Fruit fly (Drosophila melanogaster) whole organism, embryonic: Measurements from ENCODE around the gene red.

Experiments
- CG10321 ChIP-seq: fragments of 200-800 bp; sonication (Bioruptor generic); IDR thresholded peaks from 2 replicates; pipeline ENCODE4 v1.3.6; 2022; ENCODE audit warnings: missing biosample characterization, missing genetic modification characterization
- CG11085 ChIP-seq: fragments of 200-800 bp; sonication (Bioruptor generic); IDR thresholded peaks from 2 replicates; pipeline ENCODE4 v1.3.6; 2022; ENCODE audit warnings: missing biosample characterization, missing genetic modification characterization
- CG11723 ChIP-seq: fragments of 200-800 bp; sonication (Bioruptor generic); optimal IDR thresholded peaks from 2 replicates; lab custom pipeline; 2017; ENCODE audit warnings: missing biosample characterization, mild to moderate bottlenecking, missing genetic modification characterization
- CG12071 ChIP-seq: fragments of 200-800 bp; sonication (Bioruptor generic); optimal IDR thresholded peaks from 3 replicates; lab custom pipeline; 2018; ENCODE audit warnings: missing biosample characterization, mild to moderate bottlenecking, missing genetic modification characterization
- CG13624 ChIP-seq: fragments of 200-800 bp; sonication (Bioruptor generic); optimal IDR thresholded peaks from 2 replicates; lab custom pipeline; 2016; ENCODE audit warnings: missing biosample characterization, missing genetic modification characterization
- CG13894 ChIP-seq: fragments of 200-800 bp; sonication (Bioruptor generic); optimal IDR thresholded peaks from 3 replicates; lab custom pipeline; 2018; ENCODE audit warnings: missing biosample characterization, mild to moderate bottlenecking, missing genetic modification characterization, moderate library complexity
- CG14667 ChIP-seq: fragments of 200-800 bp; sonication (Bioruptor generic); IDR thresholded peaks from 2 replicates; pipeline ENCODE4 v1.3.6; 2022; ENCODE audit warnings: missing biosample characterization, missing genetic modification characterization
- CG15269 ChIP-seq: fragments of 200-800 bp; sonication (Bioruptor generic); optimal IDR thresholded peaks from 2 replicates; lab custom pipeline; 2018; ENCODE audit warnings: missing biosample characterization, mild to moderate bottlenecking, missing genetic modification characterization, moderate library complexity
- CG1602 ChIP-seq: fragments of 200-800 bp; sonication (Bioruptor generic); optimal IDR thresholded peaks from 3 replicates; lab custom pipeline; 2016; ENCODE audit warnings: missing biosample characterization, missing genetic modification characterization
- CG16863 ChIP-seq: fragments of 200-800 bp; sonication (Bioruptor generic); optimal IDR thresholded peaks from 3 replicates; lab custom pipeline; 2016; ENCODE audit warnings: missing biosample characterization, missing genetic modification characterization
- CG17186 ChIP-seq: fragments of 200-800 bp; sonication (Bioruptor generic); optimal IDR thresholded peaks from 3 replicates; lab custom pipeline; 2017; ENCODE audit warnings: missing biosample characterization, missing genetic modification reagents, missing genetic modification characterization
- CG1792 ChIP-seq: fragments of 200-800 bp; sonication (Bioruptor generic); optimal IDR thresholded peaks from 2 replicates; lab custom pipeline; 2016; ENCODE audit warnings: missing biosample characterization, missing genetic modification characterization
- CG18011 ChIP-seq: fragments of 200-800 bp; sonication (Bioruptor generic); optimal IDR thresholded peaks from 2 replicates; lab custom pipeline; 2017; ENCODE audit warnings: missing biosample characterization, missing genetic modification characterization, mild to moderate bottlenecking, moderate library complexity, missing genotype
- CG18764 ChIP-seq: fragments of 200-800 bp; sonication (Bioruptor generic); optimal IDR thresholded peaks from 3 replicates; lab custom pipeline; 2016; ENCODE audit warnings: missing biosample characterization, missing genetic modification characterization
- CG4282 ChIP-seq: fragments of 200-800 bp; sonication (Bioruptor generic); optimal IDR thresholded peaks from 2 replicates; lab custom pipeline; 2016; ENCODE audit warnings: missing biosample characterization, missing genetic modification characterization
- CG4404 ChIP-seq: fragments of 200-800 bp; sonication (Bioruptor generic); IDR thresholded peaks from 2 replicates; pipeline ENCODE4 v1.3.6; 2022; ENCODE audit warnings: missing biosample characterization, missing genetic modification characterization
- CG4820 ChIP-seq: fragments of 200-800 bp; sonication (Bioruptor generic); optimal IDR thresholded peaks from 3 replicates; lab custom pipeline; 2016; ENCODE audit warnings: missing biosample characterization, missing genetic modification characterization
- CG6254 ChIP-seq: fragments of 200-800 bp; sonication (Bioruptor generic); optimal IDR thresholded peaks from 3 replicates; lab custom pipeline; 2017; ENCODE audit warnings: mild to moderate bottlenecking, missing biosample characterization, missing genetic modification reagents, missing genetic modification characterization
- CG6689 ChIP-seq: fragments of 200-800 bp; sonication (Bioruptor generic); IDR thresholded peaks from 2 replicates; pipeline ENCODE4 v1.3.6; 2022; ENCODE audit warnings: missing biosample characterization, missing genetic modification characterization
- CG7357 ChIP-seq: fragments of 200-800 bp; sonication (Bioruptor generic); IDR thresholded peaks from 3 replicates; pipeline ENCODE4 v1.3.6; 2022; ENCODE audit warnings: missing biosample characterization, missing genetic modification characterization
- CG7786 ChIP-seq: fragments of 200-800 bp; sonication (Bioruptor generic); optimal IDR thresholded peaks from 2 replicates; lab custom pipeline; 2016; ENCODE audit warnings: missing biosample characterization, missing genetic modification characterization
- CG7963 ChIP-seq: fragments of 200-800 bp; sonication (Bioruptor generic); IDR thresholded peaks from 3 replicates; pipeline ENCODE4 v1.3.6; 2022; ENCODE audit warnings: missing biosample characterization, missing genetic modification characterization; ENCODE audit not compliant: partially characterized antibody
- CG8290 ChIP-seq, 3 experiments: fragments of 200-800 bp; sonication (Bioruptor generic); optimal IDR thresholded peaks; 2 replicates each; lab custom pipeline; 2016 to 2019; ENCODE audit warnings: missing biosample characterization in 3 of 3, missing genetic modification characterization in 3 of 3, mild to moderate bottlenecking in 2 of 3, moderate library complexity in 1 of 3
- CG8478 ChIP-seq: fragments of >200 bp; optimal IDR thresholded peaks from 2 replicates; lab custom pipeline; 2018
- CG9797 ChIP-seq: fragments of 200-800 bp; sonication (Bioruptor generic); optimal IDR thresholded peaks from 3 replicates; lab custom pipeline; 2018; ENCODE audit warnings: missing biosample characterization, mild to moderate bottlenecking, missing genetic modification characterization
- CoRest ChIP-seq: fragments of 200-800 bp; sonication (Bioruptor generic); optimal IDR thresholded peaks from 3 replicates; lab custom pipeline; 2018; ENCODE audit warnings: missing biosample characterization, mild to moderate bottlenecking, missing genetic modification characterization, moderate library complexity
- Dek ChIP-seq: fragments of 200-800 bp; sonication (Bioruptor generic); optimal IDR thresholded peaks from 3 replicates; lab custom pipeline; 2019; ENCODE audit warnings: missing biosample characterization, mild to moderate bottlenecking, missing genetic modification characterization, moderate library complexity
- Drgx ChIP-seq: fragments of 200-800 bp; sonication (Bioruptor generic); IDR thresholded peaks from 2 replicates; pipeline ENCODE4 v1.3.6; 2022; ENCODE audit warnings: missing biosample characterization, missing genetic modification characterization
- HLHmδ ChIP-seq: fragments of 200-800 bp; sonication (Bioruptor generic); optimal IDR thresholded peaks from 2 replicates; lab custom pipeline; 2018; ENCODE audit warnings: missing biosample characterization, mild to moderate bottlenecking, missing genetic modification characterization, moderate library complexity
- Jarid2 ChIP-seq: fragments of 200-800 bp; sonication (Bioruptor generic); optimal IDR thresholded peaks from 3 replicates; lab custom pipeline; 2017; ENCODE audit warnings: mild to moderate bottlenecking, missing biosample characterization, missing genetic modification reagents, missing genetic modification characterization
- NC2α ChIP-seq: fragments of 200-800 bp; sonication (Bioruptor generic); optimal IDR thresholded peaks from 2 replicates; lab custom pipeline; 2016; ENCODE audit warnings: missing biosample characterization, missing genetic modification characterization
- Opbp ChIP-seq: fragments of 200-800 bp; sonication (Bioruptor generic); IDR thresholded peaks from 3 replicates; pipeline ENCODE4 v1.3.6; 2022; ENCODE audit warnings: missing biosample characterization, missing genetic modification characterization; ENCODE audit not compliant: partially characterized antibody
- Sox100B ChIP-seq: fragments of 200-800 bp; sonication (Bioruptor generic); optimal IDR thresholded peaks from 3 replicates; lab custom pipeline; 2018; ENCODE audit warnings: missing biosample characterization, mild to moderate bottlenecking, missing genetic modification characterization
- TFAM ChIP-seq: fragments of 200-800 bp; sonication (Bioruptor generic); optimal IDR thresholded peaks from 2 replicates; lab custom pipeline; 2017; ENCODE audit warnings: missing biosample characterization, missing genetic modification characterization, inconsistent platforms
- Taf1 ChIP-seq: fragments of 200-800 bp; sonication (Bioruptor generic); IDR thresholded peaks from 2 replicates; pipeline ENCODE4 v1.3.6; 2022; ENCODE audit warnings: missing biosample characterization, missing genetic modification characterization
- al ChIP-seq: fragments of 200-800 bp; sonication (Bioruptor generic); IDR thresholded peaks from 2 replicates; pipeline ENCODE4 v1.3.6; 2022; ENCODE audit warnings: missing biosample characterization, missing genetic modification characterization
- aop ChIP-seq: fragments of 200-800 bp; sonication (Bioruptor generic); IDR thresholded peaks from 2 replicates; pipeline ENCODE4 v1.3.6; 2022; ENCODE audit warnings: missing biosample characterization, missing genetic modification characterization
- ap ChIP-seq: fragments of 200-800 bp; sonication (Bioruptor generic); IDR thresholded peaks from 2 replicates; pipeline ENCODE4 v1.3.6; 2022; ENCODE audit warnings: missing biosample characterization, missing genetic modification characterization
- ash1 ChIP-seq: fragments of 200-800 bp; sonication (Bioruptor generic); optimal IDR thresholded peaks from 2 replicates; lab custom pipeline; 2018; ENCODE audit warnings: missing biosample characterization, mild to moderate bottlenecking, missing genetic modification characterization
- bbx ChIP-seq: fragments of 200-800 bp; sonication (Bioruptor generic); IDR thresholded peaks from 2 replicates; pipeline ENCODE4 v1.3.6; 2022; ENCODE audit warnings: missing biosample characterization, missing genetic modification characterization; ENCODE audit not compliant: partially characterized antibody
- chif ChIP-seq, 2 experiments: fragments of 200-800 bp; sonication (Bioruptor generic); optimal IDR thresholded peaks; 3 replicates each; lab custom pipeline; 2016; ENCODE audit warnings: missing biosample characterization in 2 of 2, missing genetic modification characterization in 2 of 2
- chn ChIP-seq: fragments of 200-800 bp; sonication (Bioruptor generic); optimal IDR thresholded peaks from 2 replicates; lab custom pipeline; 2016; ENCODE audit warnings: missing biosample characterization, missing genetic modification characterization
- crc ChIP-seq: fragments of 200-800 bp; sonication (Bioruptor generic); optimal IDR thresholded peaks from 2 replicates; lab custom pipeline; 2016; ENCODE audit warnings: missing biosample characterization, missing genetic modification characterization
- croc ChIP-seq: fragments of 200-800 bp; sonication (Bioruptor generic); conservative IDR thresholded peaks from 3 replicates; pipeline ENCODE4 v1.3.6; 2022; ENCODE audit warnings: missing biosample characterization, missing genetic modification characterization
- fd64A ChIP-seq: fragments of 200-800 bp; sonication (Bioruptor generic); optimal IDR thresholded peaks from 3 replicates; lab custom pipeline; 2018; ENCODE audit warnings: missing biosample characterization, mild to moderate bottlenecking, missing genetic modification characterization
- lbe ChIP-seq: fragments of 200-800 bp; sonication (Bioruptor generic); optimal IDR thresholded peaks from 2 replicates; lab custom pipeline; 2016; ENCODE audit warnings: missing biosample characterization, mild to moderate bottlenecking, missing genetic modification characterization
- pita ChIP-seq: fragments of 200-800 bp; sonication (Bioruptor generic); optimal IDR thresholded peaks from 2 replicates; lab custom pipeline; 2017; ENCODE audit warnings: missing biosample characterization, mild to moderate bottlenecking, missing genetic modification characterization
- pum ChIP-seq: fragments of 200-800 bp; sonication (Bioruptor generic); optimal IDR thresholded peaks from 2 replicates; lab custom pipeline; 2016; ENCODE audit warnings: missing biosample characterization, missing genetic modification characterization
- sima ChIP-seq: fragments of 200-800 bp; sonication (Bioruptor generic); optimal IDR thresholded peaks from 2 replicates; lab custom pipeline; 2016; ENCODE audit warnings: missing biosample characterization, missing genetic modification characterization
- tap ChIP-seq: fragments of 200-800 bp; optimal IDR thresholded peaks from 3 replicates; lab custom pipeline; 2019; ENCODE audit warnings: missing biosample characterization, mild to moderate bottlenecking, missing genetic modification characterization, moderate library complexity
- tgo ChIP-seq: fragments of 200-800 bp; sonication (Bioruptor generic); IDR thresholded peaks from 3 replicates; pipeline ENCODE4 v1.3.6; 2022; ENCODE audit warnings: missing biosample characterization, missing genetic modification characterization
- twi ChIP-seq: fragments of 200-800 bp; optimal IDR thresholded peaks from 2 replicates; lab custom pipeline; 2019; ENCODE audit warnings: missing biosample characterization, mild to moderate bottlenecking, missing genetic modification characterization, moderate library complexity

Gene red

DNA sequence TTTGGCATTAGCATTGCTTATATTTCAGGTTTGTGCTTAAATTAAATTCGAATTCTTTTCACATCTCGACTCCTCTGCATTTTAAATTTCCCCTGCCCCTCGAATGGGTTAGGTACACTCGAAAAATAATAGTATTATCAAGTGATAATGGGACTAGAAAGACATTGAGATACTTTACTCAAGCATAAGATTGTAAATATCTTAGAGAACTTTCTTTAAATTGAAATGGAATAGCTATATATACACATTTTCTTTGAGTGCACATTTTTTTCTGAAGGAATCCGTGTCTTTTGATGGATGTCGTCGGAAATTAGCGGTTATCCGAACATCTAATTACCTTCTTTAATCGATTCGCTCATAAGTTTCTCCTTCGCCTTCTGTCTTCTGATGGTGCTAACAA, 22.2 kb downstream of the red start (continued):
- TF ChIP-seq CG12071 (GFP tag; lab: Kevin White, UChicago) (no peak), sima (no peak), CG10321 (no peak), bbx (GFP tag; lab: Robert Waterston, UW) (no peak), CG6689 (peak; percentile 37; the same call in 1 of the 2 replicates), Dek (tag; lab: Kevin White, UChicago) (no peak), CG1792 (GFP tag; lab: Kevin White, UChicago) (no peak), tap (tag; lab: Kevin White, UChicago) (no peak), CG1602 (GFP tag; lab: Kevin White, UChicago) (no peak), CoRest (no peak), CG9797 (GFP tag; lab: Kevin White, UChicago) (no peak), CG11085 (GFP tag; lab: Robert Waterston, UW) (no peak), Taf1 (GFP tag; lab: Robert Waterston, UW) (0 out of 2 replicates have a peak, but pooled peaks have one; percentile 18), CG7786 (GFP tag; lab: Kevin White, UChicago) (no peak), CG6254 (no peak), crc (GFP tag; lab: Kevin White, UChicago) (no peak), Jarid2 (GFP tag; lab: Kevin White, UChicago) (no peak), CG8478 (lab: Kevin White, UChicago) (no peak), CG18764 (GFP tag; lab: Kevin White, UChicago) (no peak), aop (GFP tag; lab: Robert Waterston, UW) (no peak), chn (GFP tag; lab: Kevin White, UChicago) (no peak), HLHmδ (no peak), CG17186 (GFP tag; lab: Kevin White, UChicago) (no peak), CG13624 (no peak), CG13894 (no peak), al (GFP tag; lab: Robert Waterston, UW) (peak; percentile 48), CG15269 (tag; lab: Kevin White, UChicago) (no peak), CG4282 (GFP tag; lab: Kevin White, UChicago) (no peak), lbe (GFP tag; lab: Kevin White, UChicago) (no peak), CG8290 (GFP tag; optimal IDR thresholded peaks at IDR 0.05; lab: Kevin White, UChicago) (no peak), CG8290 (tag; optimal IDR thresholded peaks at IDR 0.05; lab: Kevin White, UChicago) (no peak), pum (GFP tag; lab: Kevin White, UChicago) (no peak), CG7357 (GFP tag; lab: Robert Waterston, UW) (no peak), Opbp (GFP tag; lab: Robert Waterston, UW) (no peak), twi (tag; lab: Kevin White, UChicago) (no peak), Sox100B (no peak), NC2α (GFP tag; lab: Kevin White, UChicago) (no peak), ash1 (GFP tag; lab: Kevin White, UChicago) (no peak), CG4820 (GFP tag; lab: Kevin White, UChicago) (no peak), TFAM (no peak), ap (no peak), CG16863 (GFP tag; lab: Kevin White, UChicago) (peak; percentile 2), fd64A (GFP tag; lab: Kevin White, UChicago) (no peak), CG7963 (GFP tag; lab: Robert Waterston, UW) (no peak), pita (GFP tag; lab: Kevin White, UChicago) (no peak), CG4404 (no peak), croc (GFP tag; lab: Robert Waterston, UW) (no peak), tgo (peak; percentile 40; the same call in 1 of the 3 replicates), chif (GFP tag; optimal IDR thresholded peaks at IDR 0.05; lab: Kevin White, UChicago) (no peak), CG11723 (no peak), CG18011 (no peak), Drgx (no peak), CG14667 (GFP tag; lab: Robert Waterston, UW) (no peak)
